Worm (Caenorhabditis elegans) whole organism, late embryonic: Measurements from ENCODE around the gene igeg-2.

Source experiments
- C08G9.2 ChIP-seq: sonication (generic microtip); optimal IDR thresholded peaks from 2 replicates; lab custom pipeline; 2016; ENCODE audit warnings: mild to moderate bottlenecking, missing genetic modification characterization, moderate library complexity, missing compliant biosample characterization
- C38D4.7 ChIP-seq: fragments of 200-800 bp; sonication (Bioruptor generic); optimal IDR thresholded peaks from 2 replicates; lab custom pipeline; 2018; ENCODE audit warnings: mild to moderate bottlenecking, missing genetic modification characterization, moderate library complexity, missing compliant biosample characterization
- F13H6.1 ChIP-seq: sonication (generic microtip); optimal IDR thresholded peaks from 2 replicates; lab custom pipeline; 2016; ENCODE audit warnings: missing genetic modification characterization, missing compliant biosample characterization
- K02D7.2 ChIP-seq: sonication (generic microtip); optimal IDR thresholded peaks from 2 replicates; lab custom pipeline; 2017; ENCODE audit warnings: mild to moderate bottlenecking, missing genetic modification characterization, missing compliant biosample characterization
- T23F11.4 ChIP-seq: fragments of 200-800 bp; sonication (Bioruptor generic); optimal IDR thresholded peaks from 2 replicates; lab custom pipeline; 2018; ENCODE audit warnings: mild to moderate bottlenecking, missing genetic modification characterization, missing compliant biosample characterization
- ahr-1 ChIP-seq: sonication (generic microtip); optimal IDR thresholded peaks from 2 replicates; lab custom pipeline; 2016; ENCODE audit warnings: missing genetic modification characterization, missing compliant biosample characterization
- ama-1 ChIP-seq: fragments of 150-350 bp; optimal IDR thresholded peaks from 2 replicates; lab custom pipeline; 2014
- ceh-14 ChIP-seq: sonication (generic microtip); optimal IDR thresholded peaks from 2 replicates; lab custom pipeline; 2016; ENCODE audit warnings: missing genotype, missing genetic modification characterization, missing compliant biosample characterization
- ceh-2 ChIP-seq: sonication (generic microtip); optimal IDR thresholded peaks from 2 replicates; lab custom pipeline; 2016; ENCODE audit warnings: missing genotype, missing genetic modification characterization, missing compliant biosample characterization
- ceh-24 ChIP-seq: sonication (generic microtip); optimal IDR thresholded peaks from 2 replicates; lab custom pipeline; 2016; ENCODE audit warnings: mild to moderate bottlenecking, missing genetic modification characterization, missing compliant biosample characterization
- ceh-30 ChIP-seq: fragments of 150-350 bp; optimal IDR thresholded peaks from 2 replicates; lab custom pipeline; 2014; ENCODE audit warnings: missing biosample characterization, missing genetic modification characterization
- ceh-31 ChIP-seq: sonication (generic microtip); optimal IDR thresholded peaks from 2 replicates; lab custom pipeline; 2016; ENCODE audit warnings: missing genetic modification characterization, missing compliant biosample characterization
- ceh-45 ChIP-seq: fragments of 200-800 bp; sonication (Bioruptor generic); IDR thresholded peaks from 2 replicates; pipeline ENCODE4 v1.3.6; 2022; ENCODE audit warnings: missing genetic modification reagents, missing genetic modification characterization, missing compliant biosample characterization
- ceh-48 ChIP-seq: sonication (generic microtip); optimal IDR thresholded peaks from 2 replicates; lab custom pipeline; 2016; ENCODE audit warnings: missing genetic modification characterization, inconsistent platforms, missing compliant biosample characterization
- ceh-6 ChIP-seq: fragments of 200-800 bp; sonication (Bioruptor generic); optimal IDR thresholded peaks from 2 replicates; lab custom pipeline; 2018; ENCODE audit warnings: mild to moderate bottlenecking, missing genetic modification characterization, missing compliant biosample characterization
- ceh-9 ChIP-seq: sonication (generic microtip); optimal IDR thresholded peaks from 2 replicates; lab custom pipeline; 2016; ENCODE audit warnings: mild to moderate bottlenecking, missing genetic modification characterization, inconsistent platforms, missing compliant biosample characterization
- che-1 ChIP-seq: sonication (generic microtip); optimal IDR thresholded peaks from 2 replicates; lab custom pipeline; 2016; ENCODE audit warnings: mild to moderate bottlenecking, missing genetic modification characterization, missing compliant biosample characterization
- dmd-4 ChIP-seq: sonication (generic microtip); optimal IDR thresholded peaks from 2 replicates; lab custom pipeline; 2016; ENCODE audit warnings: borderline replicate concordance, missing genetic modification characterization, missing compliant biosample characterization
- elt-2 ChIP-seq: sonication (generic microtip); optimal IDR thresholded peaks from 2 replicates; lab custom pipeline; 2016; ENCODE audit warnings: missing genetic modification reagents, missing genetic modification characterization, missing compliant biosample characterization
- elt-4 ChIP-seq: sonication (generic microtip); optimal IDR thresholded peaks from 2 replicates; lab custom pipeline; 2016; ENCODE audit warnings: missing genetic modification characterization, missing compliant biosample characterization
- ets-4 ChIP-seq: sonication (generic microtip); optimal IDR thresholded peaks from 2 replicates; lab custom pipeline; 2016; ENCODE audit warnings: missing genetic modification characterization, missing compliant biosample characterization
- eyg-1 ChIP-seq: sonication (generic microtip); optimal IDR thresholded peaks from 2 replicates; lab custom pipeline; 2016; ENCODE audit warnings: missing genotype, missing genetic modification characterization, missing compliant biosample characterization
- fax-1 ChIP-seq: sonication (generic microtip); optimal IDR thresholded peaks from 2 replicates; lab custom pipeline; 2016; ENCODE audit warnings: missing genotype, missing genetic modification characterization, missing compliant biosample characterization
- fkh-6 ChIP-seq: sonication (generic microtip); optimal IDR thresholded peaks from 2 replicates; lab custom pipeline; 2016; ENCODE audit warnings: missing genetic modification characterization, missing compliant biosample characterization
- gmeb-2 ChIP-seq: sonication (generic microtip); optimal IDR thresholded peaks from 2 replicates; lab custom pipeline; 2016; ENCODE audit warnings: missing genetic modification characterization, inconsistent platforms, missing compliant biosample characterization
- hlh-15 ChIP-seq: sonication (generic microtip); optimal IDR thresholded peaks from 2 replicates; lab custom pipeline; 2016; ENCODE audit warnings: missing genetic modification characterization, missing compliant biosample characterization
- hlh-30 ChIP-seq: sonication (generic microtip); optimal IDR thresholded peaks from 2 replicates; lab custom pipeline; 2017; ENCODE audit warnings: antibody characterized with exemption, missing genetic modification characterization, missing compliant biosample characterization; ENCODE audit not compliant: insufficient read depth
- hlh-8 ChIP-seq: sonication (generic microtip); optimal IDR thresholded peaks from 2 replicates; lab custom pipeline; 2016; ENCODE audit warnings: missing genotype, missing genetic modification characterization, missing compliant biosample characterization
- lim-6 ChIP-seq: sonication (generic microtip); optimal IDR thresholded peaks from 2 replicates; lab custom pipeline; 2016; ENCODE audit warnings: missing genetic modification characterization, missing compliant biosample characterization
- lin-11 ChIP-seq: fragments of 200-800 bp; sonication (Bioruptor generic); optimal IDR thresholded peaks from 2 replicates; lab custom pipeline; 2018; ENCODE audit warnings: mild to moderate bottlenecking, missing genetic modification characterization, missing compliant biosample characterization
- nhr-232 ChIP-seq: sonication (generic microtip); optimal IDR thresholded peaks from 2 replicates; lab custom pipeline; 2016; ENCODE audit warnings: missing genetic modification characterization, missing compliant biosample characterization
- npax-4 ChIP-seq: sonication (generic microtip); optimal IDR thresholded peaks from 2 replicates; lab custom pipeline; 2016; ENCODE audit warnings: missing genetic modification characterization, missing compliant biosample characterization
- odd-2 ChIP-seq: sonication (generic microtip); optimal IDR thresholded peaks from 2 replicates; lab custom pipeline; 2017; ENCODE audit warnings: antibody characterized with exemption, mild to moderate bottlenecking, missing genetic modification characterization, missing compliant biosample characterization
- pax-1 ChIP-seq: fragments of 150-350 bp; optimal IDR thresholded peaks from 2 replicates; lab custom pipeline; 2014; ENCODE audit warnings: missing biosample characterization, missing genetic modification characterization
- pha-2 ChIP-seq: sonication (generic microtip); optimal IDR thresholded peaks from 2 replicates; lab custom pipeline; 2017; ENCODE audit warnings: mild to moderate bottlenecking, missing genetic modification characterization, missing compliant biosample characterization
- pha-4 ChIP-seq: fragments of 150-350 bp; optimal IDR thresholded peaks from 2 replicates; lab custom pipeline; 2018; ENCODE audit warnings: missing biosample characterization, missing genetic modification reagents, missing genetic modification characterization
- sdc-2 ChIP-seq: sonication (generic microtip); optimal IDR thresholded peaks from 2 replicates; lab custom pipeline; 2016; ENCODE audit warnings: missing genotype, missing genetic modification characterization, missing compliant biosample characterization
- sox-2 ChIP-seq: fragments of 200-800 bp; sonication (Bioruptor generic); IDR thresholded peaks from 2 replicates; pipeline ENCODE4 v1.3.6; 2022; ENCODE audit warnings: missing genetic modification reagents, missing genetic modification characterization, missing compliant biosample characterization
- tbx-7 ChIP-seq: sonication (generic microtip); optimal IDR thresholded peaks from 2 replicates; lab custom pipeline; 2016; ENCODE audit warnings: missing genotype, missing genetic modification characterization, missing compliant biosample characterization
- unc-3 ChIP-seq, 2 experiments: fragments of 200-800 bp in 1 of 2; sonication (Bioruptor generic) in 1 of 2; sonication (generic microtip) in 1 of 2; conservative IDR thresholded peaks in 1 of 2; optimal IDR thresholded peaks in 1 of 2; 2 replicates each; pipeline versions ENCODE4 v1.3.6 to Lab custom; 2016 to 2022; ENCODE audit warnings: missing compliant biosample characterization in 2 of 2, missing genetic modification characterization in 2 of 2, missing genetic modification reagents in 1 of 2
- unc-55 ChIP-seq: sonication (generic microtip); optimal IDR thresholded peaks from 2 replicates; lab custom pipeline; 2017; ENCODE audit warnings: missing biosample characterization, missing genetic modification reagents, missing genetic modification characterization
- unc-86 ChIP-seq: sonication (generic microtip); optimal IDR thresholded peaks from 2 replicates; lab custom pipeline; 2016; ENCODE audit warnings: missing genetic modification characterization, missing compliant biosample characterization
- zip-5 ChIP-seq: sonication (generic microtip); optimal IDR thresholded peaks from 2 replicates; lab custom pipeline; 2016; ENCODE audit warnings: missing genetic modification characterization, missing compliant biosample characterization
- ztf-16 ChIP-seq: sonication (generic microtip); optimal IDR thresholded peaks from 2 replicates; lab custom pipeline; 2017; ENCODE audit warnings: missing genetic modification characterization, missing compliant biosample characterization

The igeg-2 gene

DNA sequence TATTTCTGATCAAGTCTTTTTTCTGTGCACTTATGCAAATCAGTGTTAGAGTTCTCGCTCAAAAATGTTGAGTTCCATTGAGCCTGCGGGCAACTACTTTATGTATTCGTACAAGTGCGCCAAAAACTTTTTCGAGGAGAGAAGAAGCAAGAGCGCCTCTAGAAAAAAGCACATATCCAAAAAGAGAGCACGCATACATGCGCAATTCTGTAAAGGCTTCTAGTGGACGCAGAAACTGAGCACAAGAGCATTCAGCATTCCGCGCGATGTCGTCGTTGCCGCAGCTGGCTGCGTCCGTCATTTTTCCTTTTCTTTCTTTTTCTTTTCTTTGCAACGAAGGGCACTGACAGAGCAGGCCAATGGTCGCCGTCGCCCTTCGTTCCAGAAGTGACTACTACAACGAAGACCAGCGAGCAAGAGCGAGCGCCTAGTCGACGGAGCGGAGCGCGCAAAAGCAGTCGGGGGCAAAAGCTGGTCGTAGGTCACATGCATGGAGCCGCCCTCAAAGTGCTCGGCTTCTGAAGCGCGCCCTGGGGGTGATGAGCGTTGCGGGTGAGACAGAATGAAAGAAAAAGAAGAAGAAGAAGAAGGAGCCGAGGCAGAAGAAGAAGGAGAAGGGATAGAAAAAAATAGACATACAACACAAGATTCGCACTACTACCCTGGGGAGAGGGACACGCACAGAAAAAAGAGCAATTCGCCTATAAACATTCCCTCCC lies 26.7 kb upstream of the igeg-2 start (continued):
- TF ChIP-seq che-1 (tag; lab: Kevin White, UChicago) = no peak
- no peak for TF ChIP-seq ceh-30 (tag; lab: Kevin White, UChicago)
- no peak for TF ChIP-seq unc-55 (GFP tag; lab: Kevin White, UChicago)
- TF ChIP-seq pha-2 = no peak
- TF ChIP-seq nhr-232 (tag; lab: Kevin White, UChicago) = no peak
- TF ChIP-seq ceh-31 (tag; lab: Kevin White, UChicago) = peak; percentile 78
- TF ChIP-seq dmd-4 = peak; percentile 50
- no peak for TF ChIP-seq tbx-7
- no peak for TF ChIP-seq elt-2 (tag; lab: Kevin White, UChicago)
- peak; percentile 22 for TF ChIP-seq C08G9.2 (tag; lab: Kevin White, UChicago)
- TF ChIP-seq sdc-2 (tag; lab: Kevin White, UChicago) = no peak
- no peak for TF ChIP-seq ceh-45 (GFP tag; lab: Robert Waterston, UW)
- no peak for TF ChIP-seq ama-1 (lab: Kevin White, UChicago)
- no peak for TF ChIP-seq F13H6.1 (tag; lab: Kevin White, UChicago)
- no peak for TF ChIP-seq ztf-16
- no peak for TF ChIP-seq ahr-1
- no peak for TF ChIP-seq fkh-6 (tag; lab: Kevin White, UChicago)
- no peak for TF ChIP-seq ceh-2 (tag; lab: Kevin White, UChicago)
- no peak for TF ChIP-seq eyg-1 (tag; lab: Kevin White, UChicago)
- TF ChIP-seq unc-3 (GFP tag; conservative IDR thresholded peaks at IDR 0.05; lab: Robert Waterston, UW) = no peak
- peak; percentile 67 for TF ChIP-seq unc-3 (tag; optimal IDR thresholded peaks at IDR 0.05; lab: Kevin White, UChicago)
- no peak for TF ChIP-seq ceh-24 (tag; lab: Kevin White, UChicago)
- TF ChIP-seq pha-4 (tag; lab: Kevin White, UChicago) = no peak
- TF ChIP-seq ceh-14 = peak; percentile 72
- no peak for TF ChIP-seq zip-5 (tag; lab: Kevin White, UChicago)
- TF ChIP-seq C38D4.7 = no peak
- no peak for TF ChIP-seq lin-11 (tag; lab: Kevin White, UChicago)
- TF ChIP-seq ceh-6 (GFP tag; lab: Kevin White, UChicago) = no peak
- no peak for TF ChIP-seq hlh-15 (tag; lab: Kevin White, UChicago)
- no peak for TF ChIP-seq unc-86 (tag; lab: Kevin White, UChicago)
- no peak for TF ChIP-seq fax-1
- no peak for TF ChIP-seq npax-4 (tag; lab: Kevin White, UChicago)
- no peak for TF ChIP-seq ceh-9 (tag; lab: Kevin White, UChicago)
- TF ChIP-seq pax-1 = no peak
- TF ChIP-seq ceh-48 = no peak

ce11 chrX:11472407-11472806 lies 26.0 kb upstream of the igeg-2 start:
- TF ChIP-seq gmeb-2 (tag; lab: Kevin White, UChicago) (no peak), sdc-2 (tag; lab: Kevin White, UChicago) (peak; percentile 91), ceh-31 (tag; lab: Kevin White, UChicago) (no peak)

DNA sequence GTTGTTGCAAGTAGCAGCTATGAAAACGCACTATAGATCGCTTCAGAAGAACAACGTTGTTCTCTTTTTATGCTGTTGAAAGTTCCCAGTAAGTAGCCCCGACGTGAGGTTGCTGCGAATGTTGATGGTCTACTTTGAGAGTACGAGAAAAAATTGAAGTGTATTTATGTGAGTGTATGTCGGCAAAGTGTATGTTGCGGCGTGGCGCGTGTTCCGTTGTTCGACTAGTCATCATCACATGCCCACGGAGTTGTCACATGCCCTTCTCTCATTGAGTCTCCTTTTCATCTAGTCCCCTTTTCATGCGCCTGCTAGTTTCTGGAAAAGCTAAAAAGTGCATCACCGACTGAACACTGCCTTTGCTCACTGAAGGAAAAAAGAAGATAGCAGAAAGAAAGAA lies 25.5 kb upstream of the igeg-2 start:
- TF ChIP-seq hlh-30 (tag; lab: Kevin White, UChicago) = peak; percentile 64
- TF ChIP-seq sox-2 (GFP tag; lab: Robert Waterston, UW) = no peak

ce11 chrX:11471409-11471808 lies 25.0 kb upstream of the igeg-2 start:
- TF ChIP-seq ceh-9 (tag; lab: Kevin White, UChicago) = no peak
- TF ChIP-seq hlh-8 (tag; lab: Kevin White, UChicago) = no peak
- no peak for TF ChIP-seq ceh-48
- TF ChIP-seq K02D7.2 (tag; lab: Kevin White, UChicago) = no peak
- no peak for TF ChIP-seq ets-4 (tag; lab: Kevin White, UChicago)
- no peak for TF ChIP-seq lim-6 (tag; lab: Kevin White, UChicago)
- no peak for TF ChIP-seq gmeb-2 (tag; lab: Kevin White, UChicago)
- no peak for TF ChIP-seq T23F11.4 (GFP tag; lab: Kevin White, UChicago)
- TF ChIP-seq odd-2 (tag; lab: Kevin White, UChicago) = no peak
- no peak for TF ChIP-seq C08G9.2 (tag; lab: Kevin White, UChicago)
- TF ChIP-seq elt-4 = no peak
- TF ChIP-seq ceh-30 (tag; lab: Kevin White, UChicago) = no peak
- TF ChIP-seq unc-86 (tag; lab: Kevin White, UChicago) = no peak
